Worm (Caenorhabditis elegans) whole organism, mixed stage, embryonic: ENCODE results near the gene hsp-12.3.

Experiments
- M03D4.4 ChIP-seq: sonication (generic microtip); optimal IDR thresholded peaks from 2 replicates; lab custom pipeline; 2017; ENCODE audit warnings: mild to moderate bottlenecking, missing genetic modification characterization, missing compliant biosample characterization
- bed-3 ChIP-seq: fragments of 200-800 bp; sonication (Bioruptor generic); optimal IDR thresholded peaks from 3 replicates; lab custom pipeline; 2018; ENCODE audit warnings: mild to moderate bottlenecking, missing genetic modification characterization, moderate library complexity, missing compliant biosample characterization
- blmp-1 ChIP-seq: fragments of 150-350 bp; optimal IDR thresholded peaks from 2 replicates; lab custom pipeline; 2014; ENCODE audit warnings: missing biosample characterization, missing genetic modification characterization
- ceh-39 ChIP-seq: fragments of 150-350 bp; optimal IDR thresholded peaks from 2 replicates; lab custom pipeline; 2014; ENCODE audit warnings: missing biosample characterization, missing genetic modification characterization
- ceh-43 ChIP-seq: fragments of 200-800 bp; sonication (Bioruptor generic); optimal IDR thresholded peaks from 2 replicates; lab custom pipeline; 2018; ENCODE audit warnings: mild to moderate bottlenecking, missing genetic modification characterization, moderate library complexity, missing compliant biosample characterization
- ceh-83 ChIP-seq: fragments of 200-800 bp; sonication (Bioruptor generic); optimal IDR thresholded peaks from 2 replicates; lab custom pipeline; 2018; ENCODE audit warnings: mild to moderate bottlenecking, missing genetic modification characterization, missing compliant biosample characterization
- ces-1 ChIP-seq: fragments of 150-350 bp; optimal IDR thresholded peaks from 2 replicates; lab custom pipeline; 2014; ENCODE audit warnings: missing biosample characterization, missing genetic modification reagents, missing genetic modification characterization
- cnd-1 ChIP-seq: fragments of 200-800 bp; sonication (Bioruptor generic); optimal IDR thresholded peaks from 2 replicates; lab custom pipeline; 2018; ENCODE audit warnings: mild to moderate bottlenecking, missing genetic modification characterization, missing compliant biosample characterization
- drap-1 ChIP-seq: fragments of 200-800 bp; sonication (Bioruptor generic); optimal IDR thresholded peaks from 3 replicates; lab custom pipeline; 2018; ENCODE audit warnings: mild to moderate bottlenecking, missing genetic modification characterization, missing compliant biosample characterization
- elt-1 ChIP-seq: sonication (generic microtip); optimal IDR thresholded peaks from 2 replicates; lab custom pipeline; 2017; ENCODE audit warnings: missing genetic modification characterization, mild to moderate bottlenecking, missing compliant biosample characterization, antibody characterized with exemption, moderate library complexity, borderline replicate concordance; ENCODE audit not compliant: insufficient read depth
- elt-3 ChIP-seq: fragments of 150-350 bp; optimal IDR thresholded peaks from 2 replicates; lab custom pipeline; 2014; ENCODE audit warnings: missing biosample characterization, missing genetic modification characterization
- flh-1 ChIP-seq: fragments of 200-800 bp; sonication (Bioruptor generic); optimal IDR thresholded peaks from 2 replicates; lab custom pipeline; 2018; ENCODE audit warnings: mild to moderate bottlenecking, missing genetic modification characterization, moderate library complexity, missing compliant biosample characterization
- ham-2 ChIP-seq: fragments of 200-800 bp; sonication (Bioruptor generic); optimal IDR thresholded peaks from 2 replicates; lab custom pipeline; 2018; ENCODE audit warnings: mild to moderate bottlenecking, missing genetic modification characterization, missing compliant biosample characterization
- hlh-1 ChIP-seq: fragments of 150-350 bp; optimal IDR thresholded peaks from 2 replicates; lab custom pipeline; 2014; ENCODE audit warnings: missing biosample characterization, missing genetic modification reagents, missing genetic modification characterization
- lin-13 ChIP-seq: fragments of 150-350 bp; optimal IDR thresholded peaks from 2 replicates; lab custom pipeline; 2014; ENCODE audit warnings: missing biosample characterization, missing genetic modification characterization
- lin-32 ChIP-seq: fragments of 200-800 bp; sonication (Bioruptor generic); optimal IDR thresholded peaks from 2 replicates; lab custom pipeline; 2018; ENCODE audit warnings: mild to moderate bottlenecking, missing genetic modification characterization, missing compliant biosample characterization
- lsy-2 ChIP-seq: fragments of 150-350 bp; optimal IDR thresholded peaks from 2 replicates; lab custom pipeline; 2014; ENCODE audit warnings: missing biosample characterization, missing genetic modification characterization
- mab-5 ChIP-seq: fragments of 150-350 bp; optimal IDR thresholded peaks from 2 replicates; lab custom pipeline; 2014; ENCODE audit warnings: missing biosample characterization, missing genetic modification characterization
- mep-1 ChIP-seq: fragments of 150-350 bp; optimal IDR thresholded peaks from 2 replicates; lab custom pipeline; 2017; ENCODE audit warnings: missing biosample characterization, missing genetic modification reagents, missing genetic modification characterization, inconsistent platforms
- mls-2 ChIP-seq: sonication (generic microtip); optimal IDR thresholded peaks from 2 replicates; lab custom pipeline; 2016; ENCODE audit warnings: mild to moderate bottlenecking, missing genetic modification characterization, moderate library complexity, missing compliant biosample characterization
- nhr-12 ChIP-seq: fragments of 150-350 bp; optimal IDR thresholded peaks from 2 replicates; lab custom pipeline; 2014; ENCODE audit warnings: missing biosample characterization, missing genetic modification characterization
- nhr-2 ChIP-seq: fragments of 150-350 bp; optimal IDR thresholded peaks from 2 replicates; lab custom pipeline; 2014; ENCODE audit warnings: missing biosample characterization, missing genetic modification characterization
- nhr-237 ChIP-seq: fragments of 150-350 bp; optimal IDR thresholded peaks from 2 replicates; lab custom pipeline; 2014; ENCODE audit warnings: missing biosample characterization, missing genetic modification characterization
- nhr-28 ChIP-seq: fragments of 150-350 bp; optimal IDR thresholded peaks from 2 replicates; lab custom pipeline; 2014; ENCODE audit warnings: missing biosample characterization, missing genetic modification characterization
- nhr-76 ChIP-seq: sonication (generic microtip); optimal IDR thresholded peaks from 2 replicates; lab custom pipeline; 2017; ENCODE audit warnings: missing biosample characterization, missing genetic modification characterization
- pha-4 ChIP-seq: fragments of 150-350 bp; optimal IDR thresholded peaks from 2 replicates; lab custom pipeline; 2018; ENCODE audit warnings: missing biosample characterization, missing genetic modification reagents, missing genetic modification characterization
- sem-2 ChIP-seq: fragments of 200-800 bp; sonication (Bioruptor generic); optimal IDR thresholded peaks from 2 replicates; lab custom pipeline; 2018; ENCODE audit warnings: mild to moderate bottlenecking, missing genetic modification characterization, missing compliant biosample characterization
- snpc-4 ChIP-seq: fragments of 150-350 bp; optimal IDR thresholded peaks from 2 replicates; lab custom pipeline; 2014; ENCODE audit warnings: missing biosample characterization, missing genetic modification characterization
- sptf-1 ChIP-seq: sonication (generic microtip); optimal IDR thresholded peaks from 2 replicates; lab custom pipeline; 2017; ENCODE audit warnings: mild to moderate bottlenecking, missing genetic modification characterization, moderate library complexity, missing compliant biosample characterization
- tbx-8 ChIP-seq: fragments of 200-800 bp; sonication (Bioruptor generic); optimal IDR thresholded peaks from 2 replicates; lab custom pipeline; 2018; ENCODE audit warnings: mild to moderate bottlenecking, missing genetic modification characterization, moderate library complexity, missing compliant biosample characterization
- unc-120 ChIP-seq: sonication (generic microtip); optimal IDR thresholded peaks from 2 replicates; lab custom pipeline; 2017; ENCODE audit warnings: missing genetic modification characterization, missing compliant biosample characterization; ENCODE audit not compliant: poor library complexity, severe bottlenecking
- unc-39 ChIP-seq: fragments of 150-350 bp; optimal IDR thresholded peaks from 2 replicates; lab custom pipeline; 2014; ENCODE audit warnings: missing biosample characterization, missing genetic modification characterization
- unc-62 ChIP-seq: fragments of 150-350 bp; optimal IDR thresholded peaks from 2 replicates; lab custom pipeline; 2014; ENCODE audit warnings: missing biosample characterization, missing genetic modification reagents, missing genetic modification characterization
- zip-8 ChIP-seq: fragments of 150-350 bp; optimal IDR thresholded peaks from 2 replicates; lab custom pipeline; 2014; ENCODE audit warnings: missing biosample characterization, missing genetic modification characterization
- ztf-11 ChIP-seq: fragments of 150-350 bp; optimal IDR thresholded peaks from 2 replicates; lab custom pipeline; 2014; ENCODE audit warnings: missing biosample characterization, missing genetic modification characterization

Gene hsp-12.3

DNA sequence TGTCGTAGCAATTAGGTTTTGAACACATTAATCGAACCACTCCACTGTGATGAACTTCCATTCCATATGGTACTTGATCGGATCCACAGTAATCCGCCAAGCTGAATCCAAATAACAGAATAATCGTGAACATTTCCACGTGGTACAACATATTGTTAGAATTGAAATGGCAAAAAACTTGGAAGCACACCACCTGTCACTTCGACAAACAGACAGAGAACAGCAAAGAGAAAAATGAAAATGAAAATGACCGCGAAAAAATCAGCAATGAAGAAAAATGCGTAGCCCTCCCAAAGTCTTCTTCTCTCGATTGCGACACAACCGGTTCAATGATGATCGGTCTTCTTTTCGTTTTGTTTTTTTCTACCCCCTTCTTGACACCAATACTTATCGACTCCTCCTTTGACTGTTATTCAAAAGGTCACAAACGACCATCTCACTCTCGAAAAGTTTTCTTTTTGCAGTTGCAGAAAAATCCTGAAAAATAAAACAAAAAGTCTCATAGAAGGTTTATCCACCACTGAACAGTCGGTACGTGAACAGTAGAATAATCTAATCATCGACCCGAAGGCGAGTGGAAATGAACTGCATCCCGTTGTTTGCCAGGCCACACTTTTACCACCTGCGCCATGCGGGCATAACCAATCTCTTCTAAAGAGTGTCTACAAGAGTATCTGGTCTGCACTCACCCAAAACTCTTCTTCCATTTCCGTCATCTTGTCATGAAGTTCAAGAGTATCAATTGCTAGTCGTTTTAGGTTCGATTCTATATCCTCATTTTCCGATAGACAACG lies 32.0 kb upstream of the hsp-12.3 start, which contains the start of gene wrt-3:
Gene wrt-3, minus strand, starts transcription at position 322 of the 794 bp plus-strand sequence.
- TF ChIP-seq zip-8 (tag; lab: Kevin White, UChicago) (no peak), tbx-8 (peak; percentile 95), unc-62 (peak; percentile 27), ceh-83 (GFP tag; lab: Kevin White, UChicago) (peak; percentile 98), lin-13 (peak; percentile 31), nhr-237 (tag; lab: Kevin White, UChicago) (no peak), pha-4 (tag; lab: Kevin White, UChicago) (peak; percentile 42), ztf-11 (tag; lab: Kevin White, UChicago) (peak; percentile 58), mep-1 (tag; lab: Kevin White, UChicago) (no peak), drap-1 (GFP tag; lab: Kevin White, UChicago) (peak; percentile 96), elt-3 (tag; lab: Kevin White, UChicago) (no peak), bed-3 (peak; percentile 90), ceh-43 (GFP tag; lab: Kevin White, UChicago) (peak; percentile 89), lin-32 (GFP tag; lab: Kevin White, UChicago) (peak; percentile 94), sptf-1 (peak; percentile 98), snpc-4 (tag; lab: Kevin White, UChicago) (no peak), cnd-1 (peak; percentile 96), nhr-12 (tag; lab: Kevin White, UChicago) (peak; percentile 58), M03D4.4 (tag; lab: Kevin White, UChicago) (peak; percentile 95), flh-1 (GFP tag; lab: Kevin White, UChicago) (peak; percentile 89), unc-39 (no peak), ces-1 (GFP tag; lab: Kevin White, UChicago) (no peak), hlh-1 (tag; lab: Kevin White, UChicago) (no peak), ceh-39 (no peak), nhr-2 (no peak), mab-5 (no peak), nhr-76 (tag; lab: Kevin White, UChicago) (peak; percentile 18), mls-2 (peak; percentile 98), blmp-1 (tag; lab: Kevin White, UChicago) (no peak), unc-120 (peak; percentile 94), sem-2 (GFP tag; lab: Kevin White, UChicago) (peak; percentile 91), nhr-28 (peak; percentile 65), elt-1 (tag; lab: Kevin White, UChicago) (no peak), lsy-2 (tag; lab: Kevin White, UChicago) (no peak), ham-2 (GFP tag; lab: Kevin White, UChicago) (peak; percentile 91)

DNA sequence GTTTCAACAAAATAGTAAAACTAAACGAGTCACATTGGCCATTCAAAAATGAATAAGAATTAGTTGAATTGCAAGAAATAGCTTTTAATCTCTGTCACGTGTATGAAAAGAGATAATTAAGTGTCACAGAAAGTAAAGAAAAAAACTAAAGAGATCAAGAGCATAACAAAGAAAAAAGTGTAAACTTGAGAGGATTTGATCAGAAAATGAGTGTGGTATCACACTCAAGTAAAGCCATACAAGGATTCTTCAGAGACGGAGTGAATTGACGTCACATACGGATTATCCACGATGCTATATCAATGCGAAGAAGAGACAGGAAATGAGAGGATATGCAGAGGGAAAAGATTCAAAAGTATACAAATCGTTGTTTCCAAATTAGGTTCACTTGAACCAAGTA lies 24.0 kb upstream of the hsp-12.3 start:
- TF ChIP-seq elt-3 (tag; lab: Kevin White, UChicago) (no peak), ztf-11 (tag; lab: Kevin White, UChicago) (no peak), ham-2 (GFP tag; lab: Kevin White, UChicago) (no peak), ces-1 (GFP tag; lab: Kevin White, UChicago) (no peak), lin-32 (GFP tag; lab: Kevin White, UChicago) (no peak), M03D4.4 (tag; lab: Kevin White, UChicago) (no peak), lin-13 (no peak), cnd-1 (no peak), sem-2 (GFP tag; lab: Kevin White, UChicago) (no peak), nhr-237 (tag; lab: Kevin White, UChicago) (no peak), unc-62 (no peak), sptf-1 (no peak), bed-3 (no peak), nhr-76 (tag; lab: Kevin White, UChicago) (no peak), drap-1 (GFP tag; lab: Kevin White, UChicago) (no peak), zip-8 (tag; lab: Kevin White, UChicago) (no peak), mls-2 (no peak)

DNA sequence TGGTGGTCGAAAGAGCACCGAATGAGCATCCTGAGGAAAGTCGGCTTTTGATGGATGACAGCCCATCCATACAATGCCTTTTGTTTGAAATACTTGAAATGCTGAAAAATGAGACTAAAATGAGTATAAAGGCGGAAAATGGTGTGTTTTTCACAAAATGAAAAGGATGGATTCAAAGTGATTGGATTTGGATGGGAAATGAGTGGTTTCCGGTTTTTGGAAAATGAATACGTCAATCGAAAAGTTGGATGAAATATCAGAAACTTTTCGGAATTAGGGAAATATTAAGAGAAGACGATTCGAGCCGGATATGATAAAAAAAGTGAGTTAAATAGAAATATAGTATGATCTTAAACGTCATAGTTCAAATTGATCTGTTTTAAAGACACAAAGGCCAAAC lies 22.1 kb upstream of the hsp-12.3 start, which contains the start of gene F38E11.6:
Gene F38E11.6, minus strand, starts transcription at position 101 of the 400 bp plus-strand sequence.
- no peak for TF ChIP-seq mab-5
- no peak for TF ChIP-seq nhr-12 (tag; lab: Kevin White, UChicago)
